Fruit fly (Drosophila melanogaster) whole organism, embryonic: ENCODE results near the gene CG46026.
A peak's percentile ranks its signal among the peaks of the same experiment; 100 is the strongest.

Experiments used
- Asciz ChIP-seq: fragments of 200-800 bp; sonication (Bioruptor generic); optimal IDR thresholded peaks from 2 replicates; lab custom pipeline; 2017; ENCODE audit warnings: missing biosample characterization, mild to moderate bottlenecking, missing genetic modification characterization, missing genetic modification reagents
- BEAF-32 ChIP-seq: fragments of 200-800 bp; sonication (Bioruptor generic); optimal IDR thresholded peaks from 3 replicates; lab custom pipeline; 2017; ENCODE audit warnings: missing biosample characterization, missing genetic modification characterization, mild to moderate bottlenecking, moderate library complexity, missing genetic modification reagents
- Blimp-1 ChIP-seq: fragments of 200-800 bp; sonication (Bioruptor generic); optimal IDR thresholded peaks from 3 replicates; lab custom pipeline; 2018; ENCODE audit warnings: missing biosample characterization, missing genetic modification characterization, mild to moderate bottlenecking, moderate library complexity, missing genetic modification reagents
- CG11504 ChIP-seq: fragments of 200-800 bp; sonication (Bioruptor generic); optimal IDR thresholded peaks from 3 replicates; lab custom pipeline; 2019; ENCODE audit warnings: missing biosample characterization, mild to moderate bottlenecking, missing genetic modification characterization, moderate library complexity
- CG13624 ChIP-seq: fragments of 200-800 bp; sonication (Bioruptor generic); optimal IDR thresholded peaks from 2 replicates; lab custom pipeline; 2016; ENCODE audit warnings: missing biosample characterization, missing genetic modification characterization
- CG14965 ChIP-seq: fragments of 200-800 bp; sonication (Bioruptor generic); optimal IDR thresholded peaks from 2 replicates; lab custom pipeline; 2016; ENCODE audit warnings: missing biosample characterization, missing genetic modification characterization, borderline replicate concordance
- CG15479 ChIP-seq: fragments of 200-800 bp; sonication (Bioruptor generic); optimal IDR thresholded peaks from 3 replicates; lab custom pipeline; 2019; ENCODE audit warnings: missing biosample characterization, mild to moderate bottlenecking, missing genetic modification characterization, moderate library complexity
- CG1603 ChIP-seq: fragments of 200-800 bp; sonication (Bioruptor generic); optimal IDR thresholded peaks from 2 replicates; lab custom pipeline; 2019; ENCODE audit warnings: missing biosample characterization, mild to moderate bottlenecking, missing genetic modification characterization, moderate library complexity
- CG17802 ChIP-seq: fragments of 200-800 bp; sonication (Bioruptor generic); optimal IDR thresholded peaks from 2 replicates; lab custom pipeline; 2018; ENCODE audit warnings: missing biosample characterization, mild to moderate bottlenecking, missing genetic modification characterization, moderate library complexity
- CG17829 ChIP-seq: fragments of 200-800 bp; optimal IDR thresholded peaks from 2 replicates; lab custom pipeline; 2019; ENCODE audit warnings: missing biosample characterization, mild to moderate bottlenecking, missing genetic modification characterization, moderate library complexity
- CG1792 ChIP-seq: fragments of 200-800 bp; sonication (Bioruptor generic); optimal IDR thresholded peaks from 2 replicates; lab custom pipeline; 2016; ENCODE audit warnings: missing biosample characterization, missing genetic modification characterization
- CG32767 ChIP-seq: fragments of 200-800 bp; sonication (Bioruptor generic); IDR thresholded peaks from 2 replicates; pipeline ENCODE4 v1.3.6; 2022; ENCODE audit warnings: missing biosample characterization, missing genetic modification characterization
- CG4707 ChIP-seq: fragments of 200-800 bp; sonication (Bioruptor generic); optimal IDR thresholded peaks from 2 replicates; lab custom pipeline; 2018; ENCODE audit warnings: missing biosample characterization, mild to moderate bottlenecking, missing genetic modification characterization, moderate library complexity
- CG5180 ChIP-seq: fragments of 200-800 bp; sonication (Bioruptor generic); optimal IDR thresholded peaks from 3 replicates; lab custom pipeline; 2017; ENCODE audit warnings: missing biosample characterization, missing genetic modification characterization, mild to moderate bottlenecking, moderate library complexity, missing genetic modification reagents
- CG6654 ChIP-seq: fragments of 200-800 bp; sonication (Bioruptor generic); optimal IDR thresholded peaks from 2 replicates; lab custom pipeline; 2017; ENCODE audit warnings: missing biosample characterization, mild to moderate bottlenecking, missing genetic modification characterization
- CG6689 ChIP-seq: fragments of 200-800 bp; sonication (Bioruptor generic); IDR thresholded peaks from 2 replicates; pipeline ENCODE4 v1.3.6; 2022; ENCODE audit warnings: missing biosample characterization, missing genetic modification characterization
- CG6791 ChIP-seq: fragments of 200-800 bp; sonication (Bioruptor generic); IDR thresholded peaks from 3 replicates; pipeline ENCODE4 v1.3.6; 2022; ENCODE audit warnings: missing biosample characterization, missing genetic modification characterization; ENCODE audit not compliant: partially characterized antibody
- CG9609 ChIP-seq: fragments of 200-800 bp; sonication (Bioruptor generic); optimal IDR thresholded peaks from 3 replicates; lab custom pipeline; 2016; ENCODE audit warnings: missing biosample characterization, missing genetic modification characterization
- CHES-1-like ChIP-seq: fragments of 200-800 bp; sonication (Bioruptor generic); optimal IDR thresholded peaks from 2 replicates; lab custom pipeline; 2016; ENCODE audit warnings: missing biosample characterization, missing genetic modification characterization
- CTCF ChIP-seq: fragments of 200-800 bp; sonication (Bioruptor generic); optimal IDR thresholded peaks from 2 replicates; lab custom pipeline; 2017; ENCODE audit warnings: missing biosample characterization, mild to moderate bottlenecking, missing genetic modification characterization, moderate library complexity
- Drgx ChIP-seq: fragments of 200-800 bp; sonication (Bioruptor generic); IDR thresholded peaks from 2 replicates; pipeline ENCODE4 v1.3.6; 2022; ENCODE audit warnings: missing biosample characterization, missing genetic modification characterization
- H2.0 ChIP-seq: fragments of 200-800 bp; sonication (Bioruptor generic); IDR thresholded peaks from 2 replicates; pipeline ENCODE4 v1.3.6; 2022; ENCODE audit warnings: missing biosample characterization, missing genetic modification characterization
- HHEX ChIP-seq: fragments of 200-800 bp; sonication (Bioruptor generic); optimal IDR thresholded peaks from 3 replicates; lab custom pipeline; 2017; ENCODE audit warnings: missing biosample characterization, mild to moderate bottlenecking, missing genetic modification characterization, missing genetic modification reagents
- Hr39 ChIP-seq: fragments of >200 bp; optimal IDR thresholded peaks from 2 replicates; lab custom pipeline; 2017
- Hr51 ChIP-seq, 2 experiments: fragments of 200-800 bp; sonication (Bioruptor generic); optimal IDR thresholded peaks; 2 replicates in 1 of 2; 3 replicates in 1 of 2; lab custom pipeline; 2016 to 2018; ENCODE audit warnings: missing biosample characterization in 2 of 2, missing genetic modification characterization in 2 of 2, mild to moderate bottlenecking in 1 of 2, moderate library complexity in 1 of 2
- NC2α ChIP-seq: fragments of 200-800 bp; sonication (Bioruptor generic); optimal IDR thresholded peaks from 2 replicates; lab custom pipeline; 2016; ENCODE audit warnings: missing biosample characterization, missing genetic modification characterization
- NC2β ChIP-seq: fragments of 200-800 bp; sonication (Bioruptor generic); optimal IDR thresholded peaks from 2 replicates; lab custom pipeline; 2016; ENCODE audit warnings: missing biosample characterization, missing genetic modification characterization
- NK7.1 ChIP-seq: fragments of 200-800 bp; sonication (Bioruptor generic); optimal IDR thresholded peaks from 3 replicates; lab custom pipeline; 2016; ENCODE audit warnings: missing biosample characterization, missing genetic modification characterization
- Six4 ChIP-seq: fragments of 200-800 bp; sonication (Bioruptor generic); optimal IDR thresholded peaks from 2 replicates; lab custom pipeline; 2016; ENCODE audit warnings: missing biosample characterization, missing genetic modification characterization
- Sox100B ChIP-seq: fragments of 200-800 bp; sonication (Bioruptor generic); optimal IDR thresholded peaks from 3 replicates; lab custom pipeline; 2018; ENCODE audit warnings: missing biosample characterization, mild to moderate bottlenecking, missing genetic modification characterization
- Spps ChIP-seq: fragments of 200-800 bp; sonication (Bioruptor generic); optimal IDR thresholded peaks from 2 replicates; lab custom pipeline; 2018; ENCODE audit warnings: missing biosample characterization, mild to moderate bottlenecking, missing genetic modification characterization
- ab ChIP-seq: fragments of 200-800 bp; sonication (Bioruptor generic); optimal IDR thresholded peaks from 2 replicates; lab custom pipeline; 2016; ENCODE audit warnings: missing biosample characterization, missing genetic modification characterization
- al ChIP-seq: fragments of 200-800 bp; sonication (Bioruptor generic); IDR thresholded peaks from 2 replicates; pipeline ENCODE4 v1.3.6; 2022; ENCODE audit warnings: missing biosample characterization, missing genetic modification characterization
- caup ChIP-seq: fragments of 200-800 bp; sonication (Bioruptor generic); optimal IDR thresholded peaks from 3 replicates; lab custom pipeline; 2017; ENCODE audit warnings: missing biosample characterization, mild to moderate bottlenecking, missing genetic modification characterization, moderate library complexity; ENCODE audit not compliant: severe bottlenecking
- chinmo ChIP-seq: fragments of 200-800 bp; sonication (Bioruptor generic); IDR thresholded peaks from 4 replicates; pipeline ENCODE4 v1.3.6; 2022; ENCODE audit warnings: missing biosample characterization, missing genetic modification characterization; ENCODE audit not compliant: partially characterized antibody
- crp ChIP-seq, 2 experiments: fragments of 200-800 bp; sonication (Bioruptor generic); optimal IDR thresholded peaks; 2 replicates in 1 of 2; 3 replicates in 1 of 2; lab custom pipeline; 2017; ENCODE audit warnings: missing biosample characterization in 2 of 2, missing genetic modification characterization in 2 of 2, mild to moderate bottlenecking in 1 of 2, moderate library complexity in 1 of 2
- cwo ChIP-seq: fragments of 200-800 bp; sonication (Bioruptor generic); optimal IDR thresholded peaks from 3 replicates; lab custom pipeline; 2017; ENCODE audit warnings: missing biosample characterization, missing genetic modification characterization, mild to moderate bottlenecking, moderate library complexity, missing genetic modification reagents
- dmrt11E ChIP-seq: fragments of 200-800 bp; sonication (Bioruptor generic); optimal IDR thresholded peaks from 3 replicates; lab custom pipeline; 2018; ENCODE audit warnings: missing biosample characterization, mild to moderate bottlenecking, missing genetic modification characterization, moderate library complexity
- ham ChIP-seq: fragments of 200-800 bp; sonication (Bioruptor generic); IDR thresholded peaks from 2 replicates; pipeline ENCODE4 v1.3.6; 2022; ENCODE audit warnings: missing biosample characterization, missing genetic modification characterization
- kay ChIP-seq: fragments of 200-800 bp; sonication (Bioruptor generic); optimal IDR thresholded peaks from 2 replicates; lab custom pipeline; 2016; ENCODE audit warnings: missing biosample characterization, missing genetic modification characterization
- lmd ChIP-seq: fragments of 200-800 bp; sonication (Bioruptor generic); IDR thresholded peaks from 2 replicates; pipeline ENCODE4 v1.3.6; 2022; ENCODE audit warnings: missing biosample characterization, missing genetic modification characterization
- phol ChIP-seq: fragments of 200-800 bp; sonication (Bioruptor generic); optimal IDR thresholded peaks from 3 replicates; lab custom pipeline; 2018; ENCODE audit warnings: missing biosample characterization, mild to moderate bottlenecking, missing genetic modification characterization, moderate library complexity
- pnt ChIP-seq: fragments of 200-800 bp; sonication (Bioruptor generic); optimal IDR thresholded peaks from 3 replicates; lab custom pipeline; 2016; ENCODE audit warnings: missing biosample characterization, missing genetic modification characterization
- run ChIP-seq: fragments of 200-800 bp; sonication (Bioruptor generic); optimal IDR thresholded peaks from 3 replicates; lab custom pipeline; 2018; ENCODE audit warnings: missing biosample characterization, mild to moderate bottlenecking, missing genetic modification characterization
- trem ChIP-seq: fragments of 200-800 bp; optimal IDR thresholded peaks from 3 replicates; lab custom pipeline; 2019; ENCODE audit warnings: missing biosample characterization, mild to moderate bottlenecking, missing genetic modification characterization, moderate library complexity
- wek ChIP-seq: fragments of 200-800 bp; sonication (Bioruptor generic); optimal IDR thresholded peaks from 3 replicates; lab custom pipeline; 2018; ENCODE audit warnings: missing biosample characterization, mild to moderate bottlenecking, missing genetic modification characterization, moderate library complexity
- zfh1 ChIP-seq: fragments of 200-800 bp; sonication (Bioruptor generic); IDR thresholded peaks from 3 replicates; pipeline ENCODE4 v1.3.6; 2022; ENCODE audit warnings: missing biosample characterization, missing genetic modification characterization
- zfh2 ChIP-seq: fragments of 200-800 bp; sonication (Bioruptor generic); optimal IDR thresholded peaks from 2 replicates; lab custom pipeline; 2016; ENCODE audit warnings: missing biosample characterization, missing genetic modification characterization

Gene CG46026

DNA sequence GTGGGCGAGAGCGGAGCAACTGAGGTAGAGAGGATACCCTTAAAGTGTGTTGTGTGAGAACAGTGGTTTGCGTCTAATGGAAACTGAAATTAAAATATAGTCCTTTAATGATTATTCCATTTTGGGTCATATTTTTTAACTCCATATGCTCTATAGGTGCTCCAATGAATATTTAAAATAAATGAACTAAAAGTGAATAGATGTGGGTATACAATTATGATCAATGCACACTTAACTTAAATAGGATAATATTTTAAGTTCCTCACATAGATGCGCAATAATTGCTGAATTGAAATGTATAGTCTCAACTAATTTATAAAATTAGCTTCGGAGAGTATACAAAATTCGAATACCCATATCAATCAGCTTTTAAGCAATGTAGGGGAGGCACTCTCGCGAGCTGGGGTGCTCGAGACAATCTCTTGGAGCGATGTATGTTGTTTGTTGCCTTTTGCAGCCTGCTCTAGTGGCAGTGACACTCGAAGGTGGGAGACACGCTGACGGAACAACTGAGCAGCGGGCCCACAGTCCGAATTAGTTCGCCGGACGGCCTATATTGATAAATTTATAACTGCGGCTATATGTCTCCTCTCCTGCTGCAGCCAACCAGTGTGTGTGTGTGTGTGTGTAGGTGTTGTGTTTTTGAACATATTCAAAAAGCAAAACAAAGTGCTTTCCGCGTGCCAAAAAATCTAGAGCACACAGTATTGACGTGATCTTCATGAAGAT, 47.1 kb downstream of the CG46026 start (continued):
- TF ChIP-seq CG17802 (tag; lab: Kevin White, UChicago) (peak; percentile 28), H2.0 (GFP tag; lab: Robert Waterston, UW) (peak; percentile 46; the same call in 1 of the 2 replicates), NC2α (no peak), Spps (tag; lab: Kevin White, UChicago) (peak; percentile 53), CG1603 (no peak), CG6791 (GFP tag; lab: Robert Waterston, UW) (no peak; the same call in 2 of the 3 replicates), CG1792 (GFP tag; lab: Kevin White, UChicago) (peak; percentile 60), lmd (GFP tag; lab: Robert Waterston, UW) (peak; percentile 76), Hr51 (GFP tag; optimal IDR thresholded peaks at IDR 0.05; lab: Kevin White, UChicago) (peak in 1 of 2 experiments; percentile 26), CG5180 (peak; percentile 71), Six4 (peak; percentile 57), wek (GFP tag; lab: Kevin White, UChicago) (no peak), CG11504 (tag; lab: Kevin White, UChicago) (no peak), NK7.1 (GFP tag; lab: Kevin White, UChicago) (peak; percentile 41), run (tag; lab: Kevin White, UChicago) (no peak), dmrt11E (tag; lab: Kevin White, UChicago) (peak; percentile 76), crp (GFP tag; optimal IDR thresholded peaks at IDR 0.05; lab: Kevin White, UChicago) (peak in 1 of 2 experiments; percentile 37), chinmo (GFP tag; lab: Robert Waterston, UW) (no peak), CG17829 (tag; lab: Kevin White, UChicago) (peak; percentile 81), CG4707 (GFP tag; lab: Kevin White, UChicago) (peak; percentile 39), Sox100B (GFP tag; lab: Kevin White, UChicago) (peak; percentile 92), trem (tag; lab: Kevin White, UChicago) (peak; percentile 58), caup (GFP tag; lab: Kevin White, UChicago) (peak; percentile 64), cwo (GFP tag; lab: Kevin White, UChicago) (peak; percentile 71), CTCF (GFP tag; lab: Kevin White, UChicago) (no peak), CG32767 (GFP tag; lab: Robert Waterston, UW) (no peak; the same call in 1 of the 2 replicates), al (no peak; the same call in 1 of the 2 replicates), BEAF-32 (GFP tag; lab: Kevin White, UChicago) (peak; percentile 50), Hr39 (lab: Kevin White, UChicago) (no peak), zfh2 (GFP tag; lab: Kevin White, UChicago) (peak; percentile 22), ham (GFP tag; lab: Robert Waterston, UW) (no peak), NC2β (GFP tag; lab: Kevin White, UChicago) (peak; percentile 39), CG6689 (peak; percentile 84), Drgx (GFP tag; lab: Robert Waterston, UW) (peak; percentile 74), CG6654 (peak; percentile 48), CG9609 (GFP tag; lab: Kevin White, UChicago) (peak; percentile 51), zfh1 (GFP tag; lab: Robert Waterston, UW) (peak; percentile 52; the same call in 2 of the 3 replicates), CG14965 (no peak), CG13624 (peak; percentile 61), CG15479 (no peak), kay (GFP tag; lab: Kevin White, UChicago) (peak; percentile 57), Asciz (GFP tag; lab: Kevin White, UChicago) (peak; percentile 64), Blimp-1 (GFP tag; lab: Kevin White, UChicago) (no peak), CHES-1-like (GFP tag; lab: Kevin White, UChicago) (no peak), pnt (GFP tag; lab: Kevin White, UChicago) (peak; percentile 31), ab (GFP tag; lab: Kevin White, UChicago) (no peak), phol (tag; lab: Kevin White, UChicago) (peak; percentile 90), HHEX (GFP tag; lab: Kevin White, UChicago) (peak; percentile 69)
